Fruit fly (Drosophila melanogaster) whole organism, embryonic: ENCODE results near the gene Gart.

Source experiments
- Atf6 ChIP-seq: fragments of 200-800 bp; sonication (Bioruptor generic); IDR thresholded peaks from 2 replicates; pipeline ENCODE4 v1.3.6; 2022; ENCODE audit warnings: missing biosample characterization, missing genetic modification characterization
- Awh ChIP-seq: fragments of 200-800 bp; sonication (Bioruptor generic); IDR thresholded peaks from 2 replicates; pipeline ENCODE4, ENCODE4 v1.3.6; 2022; ENCODE audit warnings: missing biosample characterization, missing genetic modification characterization
- BtbVII ChIP-seq: fragments of 200-800 bp; sonication (Bioruptor generic); optimal IDR thresholded peaks from 3 replicates; lab custom pipeline; 2017; ENCODE audit warnings: missing biosample characterization, mild to moderate bottlenecking, missing genetic modification characterization
- CG10979 ChIP-seq: fragments of 200-800 bp; sonication (Bioruptor generic); optimal IDR thresholded peaks from 2 replicates; lab custom pipeline; 2018; ENCODE audit warnings: missing biosample characterization, mild to moderate bottlenecking, missing genetic modification characterization, moderate library complexity
- CG12155 ChIP-seq: fragments of 200-800 bp; sonication (Bioruptor generic); optimal IDR thresholded peaks from 3 replicates; lab custom pipeline; 2016; ENCODE audit warnings: missing biosample characterization, missing genetic modification characterization
- CG15514 ChIP-seq: fragments of 200-800 bp; sonication (Bioruptor generic); optimal IDR thresholded peaks from 3 replicates; lab custom pipeline; 2017; ENCODE audit warnings: missing biosample characterization, missing genetic modification characterization, mild to moderate bottlenecking, moderate library complexity, missing genetic modification reagents
- CG17802 ChIP-seq: fragments of 200-800 bp; sonication (Bioruptor generic); optimal IDR thresholded peaks from 2 replicates; lab custom pipeline; 2018; ENCODE audit warnings: missing biosample characterization, mild to moderate bottlenecking, missing genetic modification characterization, moderate library complexity
- CG18764 ChIP-seq: fragments of 200-800 bp; sonication (Bioruptor generic); optimal IDR thresholded peaks from 3 replicates; lab custom pipeline; 2016; ENCODE audit warnings: missing biosample characterization, missing genetic modification characterization
- CG2116 ChIP-seq: fragments of 200-800 bp; sonication (Bioruptor generic); optimal IDR thresholded peaks from 3 replicates; lab custom pipeline; 2018; ENCODE audit warnings: missing biosample characterization, mild to moderate bottlenecking, missing genetic modification characterization
- CG3281 ChIP-seq: fragments of 200-800 bp; sonication (Bioruptor generic); optimal IDR thresholded peaks from 3 replicates; lab custom pipeline; 2017; ENCODE audit warnings: missing biosample characterization, mild to moderate bottlenecking, missing genetic modification characterization
- CG33213 ChIP-seq: fragments of 200-800 bp; sonication (Bioruptor generic); optimal IDR thresholded peaks from 3 replicates; lab custom pipeline; 2016; ENCODE audit warnings: missing biosample characterization, missing genetic modification characterization
- CG4282 ChIP-seq: fragments of 200-800 bp; sonication (Bioruptor generic); optimal IDR thresholded peaks from 2 replicates; lab custom pipeline; 2016; ENCODE audit warnings: missing biosample characterization, missing genetic modification characterization
- CG6765 ChIP-seq: fragments of 200-800 bp; sonication (Bioruptor generic); optimal IDR thresholded peaks from 3 replicates; lab custom pipeline; 2017; ENCODE audit warnings: missing biosample characterization, mild to moderate bottlenecking, missing genetic modification characterization
- CG6813 ChIP-seq: fragments of 200-800 bp; sonication (Bioruptor generic); optimal IDR thresholded peaks from 2 replicates; lab custom pipeline; 2017; ENCODE audit warnings: missing biosample characterization, missing genetic modification characterization, mild to moderate bottlenecking, moderate library complexity, missing genetic modification reagents
- CG7372 ChIP-seq: fragments of 200-800 bp; sonication (Bioruptor generic); IDR thresholded peaks from 2 replicates; pipeline ENCODE4 v1.3.6; 2022; ENCODE audit warnings: missing biosample characterization, missing genetic modification characterization
- CG7839 ChIP-seq: fragments of 200-800 bp; sonication (Bioruptor generic); optimal IDR thresholded peaks from 3 replicates; lab custom pipeline; 2018; ENCODE audit warnings: missing biosample characterization, mild to moderate bottlenecking, missing genetic modification characterization, moderate library complexity
- CG7987 ChIP-seq: fragments of 200-800 bp; sonication (Bioruptor generic); optimal IDR thresholded peaks from 2 replicates; lab custom pipeline; 2018; ENCODE audit warnings: missing biosample characterization, mild to moderate bottlenecking, missing genetic modification characterization, moderate library complexity
- CG8089 ChIP-seq: fragments of 200-800 bp; sonication (Bioruptor generic); optimal IDR thresholded peaks from 3 replicates; lab custom pipeline; 2016; ENCODE audit warnings: missing biosample characterization, missing genetic modification characterization
- CG8290 ChIP-seq, 3 experiments: fragments of 200-800 bp; sonication (Bioruptor generic); optimal IDR thresholded peaks; 2 replicates each; lab custom pipeline; 2016 to 2019; ENCODE audit warnings: missing biosample characterization in 3 of 3, missing genetic modification characterization in 3 of 3, mild to moderate bottlenecking in 2 of 3, moderate library complexity in 1 of 3
- CG8944 ChIP-seq: fragments of 200-800 bp; sonication (Bioruptor generic); optimal IDR thresholded peaks from 3 replicates; lab custom pipeline; 2016; ENCODE audit warnings: missing biosample characterization, missing genetic modification characterization
- GATAe ChIP-seq: fragments of 200-800 bp; sonication (Bioruptor generic); conservative IDR thresholded peaks from 2 replicates; pipeline ENCODE4 v1.3.6; 2022; ENCODE audit warnings: missing biosample characterization, missing genetic modification characterization
- MBD-R2 ChIP-seq: fragments of 200-800 bp; sonication (Bioruptor generic); IDR thresholded peaks from 2 replicates; pipeline ENCODE4 v1.3.6; 2022; ENCODE audit warnings: missing biosample characterization, missing genetic modification characterization
- NC2β ChIP-seq: fragments of 200-800 bp; sonication (Bioruptor generic); optimal IDR thresholded peaks from 2 replicates; lab custom pipeline; 2016; ENCODE audit warnings: missing biosample characterization, missing genetic modification characterization
- Nf-YB ChIP-seq: fragments of 200-800 bp; sonication (Bioruptor generic); optimal IDR thresholded peaks from 3 replicates; lab custom pipeline; 2019; ENCODE audit warnings: missing biosample characterization, mild to moderate bottlenecking, missing genetic modification characterization, moderate library complexity
- NfI ChIP-seq: fragments of 200-800 bp; sonication (Bioruptor generic); optimal IDR thresholded peaks from 3 replicates; lab custom pipeline; 2018; ENCODE audit warnings: missing biosample characterization, mild to moderate bottlenecking, missing genetic modification characterization, moderate library complexity
- Opbp ChIP-seq: fragments of 200-800 bp; sonication (Bioruptor generic); IDR thresholded peaks from 3 replicates; pipeline ENCODE4 v1.3.6; 2022; ENCODE audit warnings: missing biosample characterization, missing genetic modification characterization; ENCODE audit not compliant: partially characterized antibody
- Trl ChIP-seq, 3 experiments: fragments of >200 bp in 2 of 3; fragments of 200-800 bp in 1 of 3; sonication (Bioruptor generic) in 1 of 3; optimal IDR thresholded peaks; 2 replicates in 1 of 3; 3 replicates in 2 of 3; lab custom pipeline; 2016 to 2017; ENCODE audit warnings: missing biosample characterization in 1 of 3, missing genetic modification characterization in 1 of 3
- ac ChIP-seq: fragments of 200-800 bp; sonication (Bioruptor generic); optimal IDR thresholded peaks from 3 replicates; lab custom pipeline; 2017; ENCODE audit warnings: missing biosample characterization, mild to moderate bottlenecking, missing genetic modification characterization
- bab2 ChIP-seq: fragments of 200-800 bp; sonication (Bioruptor generic); optimal IDR thresholded peaks from 2 replicates; lab custom pipeline; 2016; ENCODE audit warnings: missing biosample characterization, missing genetic modification characterization
- dmrt11E ChIP-seq: fragments of 200-800 bp; sonication (Bioruptor generic); optimal IDR thresholded peaks from 3 replicates; lab custom pipeline; 2018; ENCODE audit warnings: missing biosample characterization, mild to moderate bottlenecking, missing genetic modification characterization, moderate library complexity
- dmrt99B ChIP-seq: fragments of 200-800 bp; sonication (Bioruptor generic); optimal IDR thresholded peaks from 2 replicates; lab custom pipeline; 2018; ENCODE audit warnings: missing biosample characterization, mild to moderate bottlenecking, missing genetic modification characterization, moderate library complexity
- esg ChIP-seq: fragments of 200-800 bp; sonication (Bioruptor generic); conservative IDR thresholded peaks from 2 replicates; pipeline ENCODE4 v1.3.6; 2022; ENCODE audit warnings: missing biosample characterization, missing genetic modification characterization
- eve ChIP-seq, 2 experiments: fragments of >200 bp; optimal IDR thresholded peaks; 2 replicates each; lab custom pipeline; 2017; ENCODE audit warnings: missing biosample characterization in 2 of 2, missing genetic modification characterization in 2 of 2
- hbn ChIP-seq: fragments of 200-800 bp; sonication (Bioruptor generic); IDR thresholded peaks from 2 replicates; pipeline ENCODE4 v1.3.6; 2022; ENCODE audit warnings: missing biosample characterization, missing genetic modification characterization; ENCODE audit not compliant: partially characterized antibody
- ind ChIP-seq: fragments of 200-800 bp; sonication (Bioruptor generic); optimal IDR thresholded peaks from 3 replicates; lab custom pipeline; 2016; ENCODE audit warnings: missing biosample characterization, missing genetic modification characterization
- lbe ChIP-seq: fragments of 200-800 bp; sonication (Bioruptor generic); optimal IDR thresholded peaks from 2 replicates; lab custom pipeline; 2016; ENCODE audit warnings: missing biosample characterization, mild to moderate bottlenecking, missing genetic modification characterization
- mam ChIP-seq: fragments of 200-800 bp; sonication (Bioruptor generic); optimal IDR thresholded peaks from 3 replicates; lab custom pipeline; 2016; ENCODE audit warnings: missing biosample characterization, missing genetic modification characterization
- mirr ChIP-seq: fragments of 200-800 bp; sonication (Bioruptor generic); optimal IDR thresholded peaks from 3 replicates; lab custom pipeline; 2018; ENCODE audit warnings: missing biosample characterization, mild to moderate bottlenecking, missing genetic modification characterization
- otp ChIP-seq: fragments of 200-800 bp; sonication (Bioruptor generic); IDR thresholded peaks from 3 replicates; pipeline ENCODE4, ENCODE4 v1.3.6; 2022; ENCODE audit warnings: missing biosample characterization, missing genetic modification characterization
- pan ChIP-seq, 4 experiments: fragments of >200 bp in 3 of 4; fragments of 200-800 bp in 1 of 4; sonication (Bioruptor generic) in 1 of 4; optimal IDR thresholded peaks in 3 of 4; IDR thresholded peaks in 1 of 4; 2 replicates each; pipeline versions ENCODE4 v1.3.6 to Lab custom; 2017 to 2022; ENCODE audit warnings: missing biosample characterization in 2 of 4, missing genetic modification characterization in 2 of 4, mixed read lengths in 1 of 4
- pros ChIP-seq: fragments of 200-800 bp; sonication (Bioruptor generic); optimal IDR thresholded peaks from 3 replicates; lab custom pipeline; 2019; ENCODE audit warnings: missing biosample characterization, mild to moderate bottlenecking, missing genetic modification characterization, moderate library complexity
- rib ChIP-seq: fragments of 200-800 bp; sonication (Bioruptor generic); IDR thresholded peaks from 2 replicates; pipeline ENCODE4 v1.3.6; 2022; ENCODE audit warnings: missing biosample characterization, missing genetic modification characterization
- sc ChIP-seq, 3 experiments: fragments of >200 bp in 2 of 3; fragments of 200-800 bp in 1 of 3; sonication (Bioruptor generic) in 1 of 3; optimal IDR thresholded peaks; 2 replicates in 2 of 3; 3 replicates in 1 of 3; lab custom pipeline; 2017; ENCODE audit warnings: mild to moderate bottlenecking in 1 of 3, missing biosample characterization in 1 of 3, missing genetic modification characterization in 1 of 3, missing genetic modification reagents in 1 of 3
- seq ChIP-seq: fragments of 200-800 bp; sonication (Bioruptor generic); IDR thresholded peaks from 2 replicates; pipeline ENCODE4 v1.3.6; 2022; ENCODE audit warnings: missing biosample characterization, missing genetic modification characterization
- sisA ChIP-seq: fragments of 200-800 bp; sonication (Bioruptor generic); IDR thresholded peaks from 2 replicates; pipeline ENCODE4 v1.3.6; 2022; ENCODE audit warnings: missing biosample characterization, missing genetic modification characterization
- tll ChIP-seq, 2 experiments: fragments of 200-800 bp in 1 of 2; fragments of >200 bp in 1 of 2; sonication (Bioruptor generic) in 1 of 2; optimal IDR thresholded peaks; 2 replicates each; lab custom pipeline; 2017 to 2019; ENCODE audit warnings: missing biosample characterization in 2 of 2, missing genetic modification characterization in 2 of 2, mild to moderate bottlenecking in 1 of 2, moderate library complexity in 1 of 2

Gene Gart

dm6 chr2L:7056189-7056926 lies 32.7 kb upstream of the Gart start, which contains the start of gene Mnn1 (continued):
- peak; percentile 57 for TF ChIP-seq Opbp
- no peak for TF ChIP-seq hbn
- no peak for TF ChIP-seq CG6813 (GFP tag; lab: Kevin White, UChicago)
- peak; percentile 25 for TF ChIP-seq Nf-YB (GFP tag; lab: Kevin White, UChicago)
- no peak for TF ChIP-seq CG7839 (tag; lab: Kevin White, UChicago)
- no peak for TF ChIP-seq esg (GFP tag; lab: Robert Waterston, UW)
- TF ChIP-seq CG12155 (GFP tag; lab: Kevin White, UChicago), result peak; percentile 36
- peak; percentile 27 for TF ChIP-seq lbe (GFP tag; lab: Kevin White, UChicago)
- TF ChIP-seq ind (GFP tag; lab: Kevin White, UChicago), result peak; percentile 29
- TF ChIP-seq rib (GFP tag; lab: Robert Waterston, UW), result peak; percentile 40; the same call in 1 of the 2 replicates
- TF ChIP-seq pan (optimal IDR thresholded peaks at IDR 0.05; lab: Kevin White, UChicago), result no peak
- peak in 1 of 2 experiments; percentile 33 for TF ChIP-seq pan (GFP tag; optimal IDR thresholded peaks at IDR 0.05 in 1 of 2, IDR thresholded peaks at IDR 0.05 in 1 of 2)
- peak; percentile 79 for TF ChIP-seq CG7987 (GFP tag; lab: Kevin White, UChicago)
- no peak for TF ChIP-seq Awh
- TF ChIP-seq CG8089 (GFP tag; lab: Kevin White, UChicago), result peak; percentile 10
- TF ChIP-seq Trl (optimal IDR thresholded peaks at IDR 0.05; lab: Kevin White, UChicago), result no peak
- TF ChIP-seq Trl (GFP tag; optimal IDR thresholded peaks at IDR 0.05; lab: Kevin White, UChicago), result peak; percentile 40
- 0 out of 2 replicates have a peak, but pooled peaks have one; percentile 38 for TF ChIP-seq Atf6
- peak; percentile 66 for TF ChIP-seq CG33213
- no peak for TF ChIP-seq dmrt99B (tag; lab: Kevin White, UChicago)
- peak; percentile 51 for TF ChIP-seq bab2 (GFP tag; lab: Kevin White, UChicago)
- TF ChIP-seq eve (GFP tag; optimal IDR thresholded peaks at IDR 0.05; lab: Kevin White, UChicago), result no peak
- peak; percentile 34 for TF ChIP-seq CG18764 (GFP tag; lab: Kevin White, UChicago)
- peak; percentile 30 for TF ChIP-seq NC2β (GFP tag; lab: Kevin White, UChicago)
- TF ChIP-seq mirr (GFP tag; lab: Kevin White, UChicago), result no peak
- TF ChIP-seq mam (GFP tag; lab: Kevin White, UChicago), result peak; percentile 53
- TF ChIP-seq BtbVII, result no peak
- peak; percentile 82 for TF ChIP-seq CG15514 (GFP tag; lab: Kevin White, UChicago)
- no peak for TF ChIP-seq sc (optimal IDR thresholded peaks at IDR 0.05; lab: Kevin White, UChicago)
- no peak for TF ChIP-seq sc (GFP tag; optimal IDR thresholded peaks at IDR 0.05; lab: Kevin White, UChicago)
- TF ChIP-seq GATAe (GFP tag; lab: Robert Waterston, UW), result no peak
- TF ChIP-seq CG4282 (GFP tag; lab: Kevin White, UChicago), result no peak
- no peak for TF ChIP-seq CG7372 (GFP tag; lab: Robert Waterston, UW)
- no peak for TF ChIP-seq CG8944
- TF ChIP-seq CG2116 (GFP tag; lab: Kevin White, UChicago), result peak; percentile 70
- no peak for TF ChIP-seq CG17802 (tag; lab: Kevin White, UChicago)
- no peak for TF ChIP-seq CG8290 (GFP tag; optimal IDR thresholded peaks at IDR 0.05; lab: Kevin White, UChicago)
- no peak for TF ChIP-seq CG8290 (tag; optimal IDR thresholded peaks at IDR 0.05; lab: Kevin White, UChicago)
- TF ChIP-seq dmrt11E (tag; lab: Kevin White, UChicago), result peak; percentile 3
- TF ChIP-seq CG6765 (GFP tag; lab: Kevin White, UChicago), result peak; percentile 21
- no peak for TF ChIP-seq pros
- peak; percentile 57 for TF ChIP-seq NfI
- no peak for TF ChIP-seq otp
- peak; percentile 32 for TF ChIP-seq CG3281 (GFP tag; lab: Kevin White, UChicago)
- peak; percentile 47; the same call in 1 of the 2 replicates for TF ChIP-seq MBD-R2 (GFP tag; lab: Robert Waterston, UW)
- TF ChIP-seq ac (GFP tag; lab: Kevin White, UChicago), result peak; percentile 34
- TF ChIP-seq sisA (GFP tag; lab: Robert Waterston, UW), result no peak
- TF ChIP-seq tll (GFP tag; optimal IDR thresholded peaks at IDR 0.05; lab: Kevin White, UChicago), result peak in 1 of 2 experiments; percentile 49
- TF ChIP-seq seq (GFP tag; lab: Robert Waterston, UW), result no peak
- peak; percentile 32 for TF ChIP-seq CG10979 (tag; lab: Kevin White, UChicago)
